Fruit fly (Drosophila melanogaster) whole organism, embryonic: ENCODE measurements around the gene CG8562.
A peak's percentile ranks its signal among the peaks of the same experiment; 100 is the strongest.

ENCODE experiments used
- Atf-2 ChIP-seq: fragments of 200-800 bp; sonication (Bioruptor generic); optimal IDR thresholded peaks from 2 replicates; lab custom pipeline; 2016; ENCODE audit warnings: missing biosample characterization, missing genetic modification characterization
- Blimp-1 ChIP-seq: fragments of 200-800 bp; sonication (Bioruptor generic); optimal IDR thresholded peaks from 3 replicates; lab custom pipeline; 2018; ENCODE audit warnings: missing biosample characterization, missing genetic modification characterization, mild to moderate bottlenecking, moderate library complexity, missing genetic modification reagents
- BtbVII ChIP-seq: fragments of 200-800 bp; sonication (Bioruptor generic); optimal IDR thresholded peaks from 3 replicates; lab custom pipeline; 2017; ENCODE audit warnings: missing biosample characterization, mild to moderate bottlenecking, missing genetic modification characterization
- CG10462 ChIP-seq: fragments of 200-800 bp; sonication (Bioruptor generic); optimal IDR thresholded peaks from 2 replicates; lab custom pipeline; 2016; ENCODE audit warnings: missing biosample characterization, missing genetic modification characterization
- CG10654 ChIP-seq: fragments of 200-800 bp; sonication (Bioruptor generic); optimal IDR thresholded peaks from 2 replicates; lab custom pipeline; 2016; ENCODE audit warnings: missing biosample characterization, missing genetic modification characterization
- CG10979 ChIP-seq: fragments of 200-800 bp; sonication (Bioruptor generic); optimal IDR thresholded peaks from 2 replicates; lab custom pipeline; 2018; ENCODE audit warnings: missing biosample characterization, mild to moderate bottlenecking, missing genetic modification characterization, moderate library complexity
- CG11398 ChIP-seq: fragments of 200-800 bp; sonication (Bioruptor generic); optimal IDR thresholded peaks from 2 replicates; lab custom pipeline; 2016; ENCODE audit warnings: missing biosample characterization, missing genetic modification characterization
- CG11456 ChIP-seq: fragments of 200-800 bp; sonication (Bioruptor generic); IDR thresholded peaks from 3 replicates; pipeline ENCODE4 v1.3.6; 2022; ENCODE audit warnings: missing biosample characterization, missing genetic modification characterization
- CG12155 ChIP-seq: fragments of 200-800 bp; sonication (Bioruptor generic); optimal IDR thresholded peaks from 3 replicates; lab custom pipeline; 2016; ENCODE audit warnings: missing biosample characterization, missing genetic modification characterization
- CG12299 ChIP-seq: fragments of 200-800 bp; sonication (Bioruptor generic); optimal IDR thresholded peaks from 2 replicates; lab custom pipeline; 2018; ENCODE audit warnings: missing biosample characterization, mild to moderate bottlenecking, missing genetic modification characterization
- CG12391 ChIP-seq: fragments of 200-800 bp; sonication (Bioruptor generic); optimal IDR thresholded peaks from 3 replicates; lab custom pipeline; 2018; ENCODE audit warnings: missing biosample characterization, mild to moderate bottlenecking, missing genetic modification characterization, moderate library complexity
- CG12744 ChIP-seq: fragments of 200-800 bp; sonication (Bioruptor generic); optimal IDR thresholded peaks from 2 replicates; lab custom pipeline; 2016; ENCODE audit warnings: missing biosample characterization, missing genetic modification characterization
- CG13894 ChIP-seq: fragments of 200-800 bp; sonication (Bioruptor generic); optimal IDR thresholded peaks from 3 replicates; lab custom pipeline; 2018; ENCODE audit warnings: missing biosample characterization, mild to moderate bottlenecking, missing genetic modification characterization, moderate library complexity
- CG15011 ChIP-seq: fragments of 200-800 bp; sonication (Bioruptor generic); optimal IDR thresholded peaks from 3 replicates; lab custom pipeline; 2018; ENCODE audit warnings: missing biosample characterization, mild to moderate bottlenecking, missing genetic modification characterization
- CG2712 ChIP-seq: fragments of 200-800 bp; optimal IDR thresholded peaks from 3 replicates; lab custom pipeline; 2019; ENCODE audit warnings: missing biosample characterization, mild to moderate bottlenecking, missing genetic modification characterization, moderate library complexity
- CG2875 ChIP-seq: fragments of 200-800 bp; sonication (Bioruptor generic); optimal IDR thresholded peaks from 2 replicates; lab custom pipeline; 2017; ENCODE audit warnings: missing biosample characterization, mild to moderate bottlenecking, missing genetic modification characterization, missing genetic modification reagents
- CG30403 ChIP-seq: fragments of 200-800 bp; sonication (Bioruptor generic); optimal IDR thresholded peaks from 3 replicates; lab custom pipeline; 2016; ENCODE audit warnings: missing biosample characterization, missing genetic modification characterization
- CG34376 ChIP-seq: fragments of 200-800 bp; sonication (Bioruptor generic); optimal IDR thresholded peaks from 2 replicates; lab custom pipeline; 2018; ENCODE audit warnings: missing biosample characterization, mild to moderate bottlenecking, missing genetic modification characterization
- CG3726 ChIP-seq: fragments of 200-800 bp; sonication (Bioruptor generic); IDR thresholded peaks from 3 replicates; pipeline ENCODE4, ENCODE4 v1.3.6; 2022; ENCODE audit warnings: missing biosample characterization, missing genetic modification characterization
- CG4707 ChIP-seq: fragments of 200-800 bp; sonication (Bioruptor generic); optimal IDR thresholded peaks from 2 replicates; lab custom pipeline; 2018; ENCODE audit warnings: missing biosample characterization, mild to moderate bottlenecking, missing genetic modification characterization, moderate library complexity
- CG5180 ChIP-seq: fragments of 200-800 bp; sonication (Bioruptor generic); optimal IDR thresholded peaks from 3 replicates; lab custom pipeline; 2017; ENCODE audit warnings: missing biosample characterization, missing genetic modification characterization, mild to moderate bottlenecking, moderate library complexity, missing genetic modification reagents
- CG8944 ChIP-seq: fragments of 200-800 bp; sonication (Bioruptor generic); optimal IDR thresholded peaks from 3 replicates; lab custom pipeline; 2016; ENCODE audit warnings: missing biosample characterization, missing genetic modification characterization
- CG9817 ChIP-seq: fragments of 200-800 bp; sonication (Bioruptor generic); optimal IDR thresholded peaks from 2 replicates; lab custom pipeline; 2018; ENCODE audit warnings: missing biosample characterization, mild to moderate bottlenecking, missing genetic modification characterization, moderate library complexity
- Camta ChIP-seq: fragments of 200-800 bp; sonication (Bioruptor generic); optimal IDR thresholded peaks from 2 replicates; lab custom pipeline; 2016; ENCODE audit warnings: missing biosample characterization, missing genetic modification characterization
- Deaf1 ChIP-seq: fragments of 200-800 bp; optimal IDR thresholded peaks from 3 replicates; lab custom pipeline; 2019; ENCODE audit warnings: missing biosample characterization, mild to moderate bottlenecking, missing genetic modification characterization, moderate library complexity
- Drgx ChIP-seq: fragments of 200-800 bp; sonication (Bioruptor generic); IDR thresholded peaks from 2 replicates; pipeline ENCODE4 v1.3.6; 2022; ENCODE audit warnings: missing biosample characterization, missing genetic modification characterization
- HLHmδ ChIP-seq: fragments of 200-800 bp; sonication (Bioruptor generic); optimal IDR thresholded peaks from 2 replicates; lab custom pipeline; 2018; ENCODE audit warnings: missing biosample characterization, mild to moderate bottlenecking, missing genetic modification characterization, moderate library complexity
- HmgZ ChIP-seq: fragments of 200-800 bp; sonication (Bioruptor generic); optimal IDR thresholded peaks from 2 replicates; lab custom pipeline; 2018; ENCODE audit warnings: missing biosample characterization, mild to moderate bottlenecking, missing genetic modification characterization
- Hr51 ChIP-seq, 2 experiments: fragments of 200-800 bp; sonication (Bioruptor generic); optimal IDR thresholded peaks; 2 replicates in 1 of 2; 3 replicates in 1 of 2; lab custom pipeline; 2016 to 2018; ENCODE audit warnings: missing biosample characterization in 2 of 2, missing genetic modification characterization in 2 of 2, mild to moderate bottlenecking in 1 of 2, moderate library complexity in 1 of 2
- Lpt ChIP-seq: fragments of >200 bp; optimal IDR thresholded peaks from 2 replicates; lab custom pipeline; 2018; ENCODE audit warnings: missing biosample characterization, missing genetic modification characterization
- Med ChIP-seq: fragments of 200-800 bp; sonication (Bioruptor generic); peaks from one replicate; lab custom pipeline; 2016; ENCODE audit warnings: missing biosample characterization, missing genetic modification characterization, mild to moderate bottlenecking, inconsistent platforms, moderate library complexity
- Meics ChIP-seq: fragments of 200-800 bp; sonication (Bioruptor generic); optimal IDR thresholded peaks from 2 replicates; lab custom pipeline; 2017; ENCODE audit warnings: missing biosample characterization, mild to moderate bottlenecking, missing genetic modification characterization
- YL-1 ChIP-seq: fragments of 200-800 bp; sonication (Bioruptor generic); optimal IDR thresholded peaks from 3 replicates; lab custom pipeline; 2017; ENCODE audit warnings: missing biosample characterization, mild to moderate bottlenecking, missing genetic modification characterization
- ara ChIP-seq: fragments of 200-800 bp; sonication (Bioruptor generic); IDR thresholded peaks from 2 replicates; pipeline ENCODE4 v1.3.6; 2022; ENCODE audit warnings: missing biosample characterization, missing genetic modification characterization
- chif ChIP-seq, 2 experiments: fragments of 200-800 bp; sonication (Bioruptor generic); optimal IDR thresholded peaks; 3 replicates each; lab custom pipeline; 2016; ENCODE audit warnings: missing biosample characterization in 2 of 2, missing genetic modification characterization in 2 of 2
- chinmo ChIP-seq: fragments of 200-800 bp; sonication (Bioruptor generic); IDR thresholded peaks from 4 replicates; pipeline ENCODE4 v1.3.6; 2022; ENCODE audit warnings: missing biosample characterization, missing genetic modification characterization; ENCODE audit not compliant: partially characterized antibody
- chm ChIP-seq: fragments of 200-800 bp; sonication (Bioruptor generic); IDR thresholded peaks from 2 replicates; pipeline ENCODE4 v1.3.6; 2022; ENCODE audit warnings: missing biosample characterization, missing genetic modification characterization
- crol ChIP-seq: fragments of 200-800 bp; sonication (Bioruptor generic); IDR thresholded peaks from 2 replicates; pipeline ENCODE4 v1.3.6; 2022; ENCODE audit warnings: missing biosample characterization, missing genetic modification characterization
- cwo ChIP-seq: fragments of 200-800 bp; sonication (Bioruptor generic); optimal IDR thresholded peaks from 3 replicates; lab custom pipeline; 2017; ENCODE audit warnings: missing biosample characterization, missing genetic modification characterization, mild to moderate bottlenecking, moderate library complexity, missing genetic modification reagents
- eyg ChIP-seq: fragments of 200-800 bp; sonication (Bioruptor generic); optimal IDR thresholded peaks from 3 replicates; lab custom pipeline; 2016; ENCODE audit warnings: missing biosample characterization, missing genetic modification characterization
- fd102C ChIP-seq: fragments of 200-800 bp; sonication (Bioruptor generic); optimal IDR thresholded peaks from 2 replicates; lab custom pipeline; 2018; ENCODE audit warnings: missing biosample characterization, mild to moderate bottlenecking, missing genetic modification characterization, moderate library complexity
- fd64A ChIP-seq: fragments of 200-800 bp; sonication (Bioruptor generic); optimal IDR thresholded peaks from 3 replicates; lab custom pipeline; 2018; ENCODE audit warnings: missing biosample characterization, mild to moderate bottlenecking, missing genetic modification characterization
- fru ChIP-seq: fragments of >200 bp; optimal IDR thresholded peaks from 2 replicates; lab custom pipeline; 2017
- gt ChIP-seq: fragments of 200-800 bp; sonication (Bioruptor generic); IDR thresholded peaks from 2 replicates; pipeline ENCODE4 v1.3.6; 2022; ENCODE audit warnings: missing biosample characterization, missing genetic modification characterization
- her ChIP-seq: fragments of 200-800 bp; sonication (Bioruptor generic); optimal IDR thresholded peaks from 2 replicates; lab custom pipeline; 2016; ENCODE audit warnings: missing biosample characterization, missing genetic modification characterization
- insv ChIP-seq, 2 experiments: fragments of 200-800 bp; sonication (Bioruptor generic); optimal IDR thresholded peaks; 3 replicates each; lab custom pipeline; 2016 to 2018; ENCODE audit warnings: missing biosample characterization in 2 of 2, missing genetic modification characterization in 2 of 2
- pb ChIP-seq: fragments of 200-800 bp; sonication (Bioruptor generic); optimal IDR thresholded peaks from 3 replicates; lab custom pipeline; 2016; ENCODE audit warnings: missing biosample characterization, missing genetic modification characterization
- peb ChIP-seq: fragments of 200-800 bp; sonication (Bioruptor generic); IDR thresholded peaks from 2 replicates; pipeline ENCODE4 v1.3.6; 2022; ENCODE audit warnings: missing biosample characterization, missing genetic modification characterization
- pros ChIP-seq: fragments of 200-800 bp; sonication (Bioruptor generic); optimal IDR thresholded peaks from 3 replicates; lab custom pipeline; 2019; ENCODE audit warnings: missing biosample characterization, mild to moderate bottlenecking, missing genetic modification characterization, moderate library complexity
- tll ChIP-seq, 2 experiments: fragments of 200-800 bp in 1 of 2; fragments of >200 bp in 1 of 2; sonication (Bioruptor generic) in 1 of 2; optimal IDR thresholded peaks; 2 replicates each; lab custom pipeline; 2017 to 2019; ENCODE audit warnings: missing biosample characterization in 2 of 2, missing genetic modification characterization in 2 of 2, mild to moderate bottlenecking in 1 of 2, moderate library complexity in 1 of 2

The CG8562 gene

DNA sequence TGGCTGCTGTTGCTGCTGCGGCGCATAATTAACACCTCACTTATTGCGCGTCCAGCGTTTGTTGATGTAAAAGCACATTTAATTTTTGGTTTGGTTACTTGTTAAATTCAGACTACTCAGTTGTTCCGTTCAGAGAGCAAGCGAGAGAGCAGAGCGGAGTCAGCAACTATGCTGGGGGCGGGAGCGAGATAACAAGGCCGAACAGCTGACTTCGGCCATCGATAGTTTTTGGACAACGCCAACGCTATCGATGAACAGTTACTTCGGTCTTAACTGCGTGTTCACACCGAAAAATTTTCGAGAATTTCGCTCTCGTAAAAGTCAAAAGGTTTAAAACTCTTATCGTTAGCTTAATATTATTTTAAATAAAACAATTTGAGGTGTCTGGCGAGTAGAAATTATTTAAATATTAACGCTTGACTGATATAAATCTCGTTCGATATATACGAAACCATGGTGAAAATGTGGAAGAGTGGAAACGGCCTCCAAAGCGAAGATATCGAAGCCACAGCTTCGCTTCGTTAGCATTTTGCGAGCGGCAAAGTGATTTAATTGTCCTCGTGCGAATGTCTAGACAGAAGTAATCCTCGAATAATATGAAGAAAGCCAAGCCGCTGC, 16.6 kb upstream of the CG8562 start, which contains the start of the genes SMSr and smid (continued):
- TF ChIP-seq CG34376 (GFP tag; lab: Kevin White, UChicago) (peak; percentile 57), Meics (GFP tag; lab: Kevin White, UChicago) (peak; percentile 55), YL-1 (GFP tag; lab: Kevin White, UChicago) (peak; percentile 78), peb (GFP tag; lab: Robert Waterston, UW) (no peak), CG30403 (peak; percentile 79), Deaf1 (tag; lab: Kevin White, UChicago) (peak; percentile 72), HLHmδ (peak; percentile 4), CG10462 (GFP tag; lab: Kevin White, UChicago) (no peak), Hr51 (GFP tag; optimal IDR thresholded peaks at IDR 0.05; lab: Kevin White, UChicago) (peak; percentile 39 to 63), chm (GFP tag; lab: Robert Waterston, UW) (peak; percentile 32; the same call in 1 of the 2 replicates), CG8944 (GFP tag; lab: Kevin White, UChicago) (peak; percentile 41), pros (no peak), Med (peak; percentile 83), CG4707 (GFP tag; lab: Kevin White, UChicago) (no peak), CG15011 (GFP tag; lab: Kevin White, UChicago) (peak; percentile 20), CG2712 (tag; lab: Kevin White, UChicago) (peak; percentile 76), fd64A (GFP tag; lab: Kevin White, UChicago) (no peak), gt (GFP tag; lab: Robert Waterston, UW) (no peak), Drgx (GFP tag; lab: Robert Waterston, UW) (no peak), CG11398 (no peak), Atf-2 (GFP tag; lab: Kevin White, UChicago) (no peak), BtbVII (GFP tag; lab: Kevin White, UChicago) (peak; percentile 36), eyg (GFP tag; lab: Kevin White, UChicago) (no peak), CG10979 (peak; percentile 62), Blimp-1 (no peak), crol (GFP tag; lab: Robert Waterston, UW) (no peak), HmgZ (peak; percentile 52), CG3726 (GFP tag; lab: Robert Waterston, UW) (no peak), tll (GFP tag; optimal IDR thresholded peaks at IDR 0.05; lab: Kevin White, UChicago) (peak; percentile 80 to 96), Camta (GFP tag; lab: Kevin White, UChicago) (peak; percentile 69), cwo (GFP tag; lab: Kevin White, UChicago) (peak; percentile 26), CG12744 (GFP tag; lab: Kevin White, UChicago) (no peak), CG9817 (peak; percentile 67), CG2875 (GFP tag; lab: Kevin White, UChicago) (no peak), chif (GFP tag; optimal IDR thresholded peaks at IDR 0.05; lab: Kevin White, UChicago) (peak; percentile 4 to 63), fru (no peak), fd102C (GFP tag; lab: Kevin White, UChicago) (no peak), chinmo (GFP tag; lab: Robert Waterston, UW) (peak; percentile 85; the same call in 3 of the 4 replicates), Lpt (GFP tag; lab: Kevin White, UChicago) (no peak), her (GFP tag; lab: Kevin White, UChicago) (no peak), CG12391 (tag; lab: Kevin White, UChicago) (peak; percentile 80), CG12299 (tag; lab: Kevin White, UChicago) (no peak), CG10654 (GFP tag; lab: Kevin White, UChicago) (peak; percentile 38), ara (0 out of 2 replicates have a peak, but pooled peaks have one; percentile 44), CG11456 (no peak), CG12155 (GFP tag; lab: Kevin White, UChicago) (peak; percentile 64), pb (GFP tag; lab: Kevin White, UChicago) (no peak), insv (GFP tag; optimal IDR thresholded peaks at IDR 0.05; lab: Kevin White, UChicago) (peak in 1 of 2 experiments; percentile 44), CG5180 (GFP tag; lab: Kevin White, UChicago) (no peak), CG13894 (tag; lab: Kevin White, UChicago) (peak; percentile 27)
